Fruit fly (Drosophila melanogaster): ENCODE results near the gene Gga.

Gene Gga

DNA sequence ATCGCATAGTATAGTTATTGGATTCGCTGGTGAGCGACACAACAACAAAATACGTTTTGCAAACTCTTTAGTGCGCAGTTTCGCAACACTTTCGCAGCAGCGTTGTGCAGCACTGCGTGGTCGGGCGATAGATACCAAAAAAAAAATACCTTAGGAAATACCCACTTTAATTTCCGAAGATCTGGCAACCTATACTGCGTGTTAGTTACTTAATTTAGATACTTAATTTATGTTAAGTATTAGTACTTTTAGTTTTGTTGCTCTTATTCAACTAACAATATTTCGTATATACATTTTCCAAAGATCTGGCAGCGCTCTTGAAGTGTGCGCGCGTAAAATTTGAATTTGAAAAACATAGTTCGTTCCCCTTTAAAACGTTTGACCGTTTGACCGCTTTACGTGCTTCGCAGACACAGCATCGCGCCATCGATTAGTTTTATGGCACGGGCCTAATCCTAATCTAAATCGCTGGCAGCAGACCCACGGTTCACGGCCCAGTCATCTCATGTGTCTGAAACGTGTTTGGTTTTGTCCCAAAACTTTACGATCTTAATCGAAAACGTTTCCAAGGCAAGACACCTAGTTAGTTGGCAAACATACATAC is 20.8 kb upstream of the Gga start, which contains the start of gene LPCAT:
Gene LPCAT, minus strand, starts transcription at position 70 of the 604 bp plus-strand sequence.
- TF ChIP-seq CG32121 (GFP tag; IDR thresholded peaks at IDR 0.05) (peak; percentile 63), CG34367 (tag; optimal IDR thresholded peaks at IDR 0.05) (no peak), CG10348 (GFP tag; IDR thresholded peaks at IDR 0.05) (0 out of 2 replicates have a peak, but pooled peaks have one; percentile 18), CG8301 (tag; optimal IDR thresholded peaks at IDR 0.05) (peak; percentile 27), rn (GFP tag; IDR thresholded peaks at IDR 0.05) (peak; percentile 56), CG15710 (tag; optimal IDR thresholded peaks at IDR 0.05) (peak; percentile 34), EcR (GFP tag; optimal IDR thresholded peaks at IDR 0.05) (no peak), fd96Ca (GFP tag; IDR thresholded peaks at IDR 0.05) (peak; percentile 77), D1 (tag; optimal IDR thresholded peaks at IDR 0.05) (no peak), CG12605 (GFP tag; IDR thresholded peaks at IDR 0.05) (no peak), Pif1B (GFP tag; optimal IDR thresholded peaks at IDR 0.05) (no peak), CG13204 (GFP tag; optimal IDR thresholded peaks at IDR 0.05) (no peak), Snoo (tag; optimal IDR thresholded peaks at IDR 0.05) (peak; percentile 63), CG8159 (tag; optimal IDR thresholded peaks at IDR 0.05) (peak; percentile 68), CG9948 (tag; optimal IDR thresholded peaks at IDR 0.05) (peak; percentile 43), CG17806 (tag; optimal IDR thresholded peaks at IDR 0.05) (peak; percentile 58), Ets98B (GFP tag; IDR thresholded peaks at IDR 0.05) (peak; percentile 56), Pif1A (GFP tag; optimal IDR thresholded peaks at IDR 0.05) (peak; percentile 43), gl (tag; optimal IDR thresholded peaks at IDR 0.05) (no peak), CG14655 (GFP tag; optimal IDR thresholded peaks at IDR 0.05) (peak; percentile 34), CG4496 (GFP tag; IDR thresholded peaks at IDR 0.05) (peak; percentile 84)

DNA sequence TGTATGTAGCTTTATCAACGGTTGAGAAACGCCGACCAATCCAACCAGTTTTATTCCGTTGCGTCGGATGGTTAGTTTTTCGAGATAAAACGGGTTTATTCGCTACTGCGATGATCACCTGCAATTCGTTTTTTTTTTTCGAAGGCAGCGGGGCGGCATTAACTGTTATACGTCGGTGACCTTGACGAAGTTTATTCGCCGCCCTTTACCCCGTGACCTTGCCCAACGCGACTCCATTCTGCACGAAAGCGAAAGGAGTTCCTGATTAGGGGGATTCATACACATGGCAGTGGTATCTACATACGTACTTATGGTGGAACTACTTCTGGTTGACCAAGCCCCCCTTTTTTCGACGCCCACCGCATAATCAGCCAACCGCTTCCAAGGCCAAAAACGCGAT is 20.3 kb upstream of the Gga start:
- TF ChIP-seq Pif1A (GFP tag; optimal IDR thresholded peaks at IDR 0.05) (no peak), gl (tag; optimal IDR thresholded peaks at IDR 0.05) (no peak), CG34367 (tag; optimal IDR thresholded peaks at IDR 0.05) (no peak), CG8159 (tag; optimal IDR thresholded peaks at IDR 0.05) (no peak), CG9948 (tag; optimal IDR thresholded peaks at IDR 0.05) (no peak), fd96Ca (GFP tag; IDR thresholded peaks at IDR 0.05) (peak; percentile 9; the same call in 1 of the 3 replicates), CG17806 (tag; optimal IDR thresholded peaks at IDR 0.05) (no peak), CG12605 (GFP tag; IDR thresholded peaks at IDR 0.05) (no peak; the same call in 1 of the 2 replicates), EcR (GFP tag; optimal IDR thresholded peaks at IDR 0.05) (peak; percentile 92), Pif1B (GFP tag; optimal IDR thresholded peaks at IDR 0.05) (no peak), Ets98B (GFP tag; IDR thresholded peaks at IDR 0.05) (no peak), CG14655 (GFP tag; optimal IDR thresholded peaks at IDR 0.05) (no peak), CG8301 (tag; optimal IDR thresholded peaks at IDR 0.05) (no peak), D1 (tag; optimal IDR thresholded peaks at IDR 0.05) (no peak), CG32121 (GFP tag; IDR thresholded peaks at IDR 0.05) (no peak), Snoo (tag; optimal IDR thresholded peaks at IDR 0.05) (no peak), CG4496 (GFP tag; IDR thresholded peaks at IDR 0.05) (0 out of 3 replicates have a peak, but pooled peaks have one; percentile 11), CG10348 (GFP tag; IDR thresholded peaks at IDR 0.05) (no peak), CG15710 (tag; optimal IDR thresholded peaks at IDR 0.05) (no peak), CG13204 (GFP tag; optimal IDR thresholded peaks at IDR 0.05) (no peak), rn (GFP tag; IDR thresholded peaks at IDR 0.05) (no peak)

- TF ChIP-seq CG13204 (GFP tag; optimal IDR thresholded peaks at IDR 0.05) (peak; percentile 6), CG4496 (GFP tag; IDR thresholded peaks at IDR 0.05) (0 out of 3 replicates have a peak, but pooled peaks have one; percentile 8), Snoo (tag; optimal IDR thresholded peaks at IDR 0.05) (peak; percentile 6), EcR (GFP tag; optimal IDR thresholded peaks at IDR 0.05) (peak; percentile 79), CG14655 (GFP tag; optimal IDR thresholded peaks at IDR 0.05) (no peak)
Observed at dm6 chrX:9581869-9582268, 19.0 kb upstream of the Gga start.

- TF ChIP-seq EcR (GFP tag; optimal IDR thresholded peaks at IDR 0.05) (no peak), Ets98B (GFP tag; IDR thresholded peaks at IDR 0.05) (peak; percentile 21; the same call in 1 of the 2 replicates), CG13204 (GFP tag; optimal IDR thresholded peaks at IDR 0.05) (no peak), Pif1B (GFP tag; optimal IDR thresholded peaks at IDR 0.05) (peak; percentile 27), CG17806 (tag; optimal IDR thresholded peaks at IDR 0.05) (peak; percentile 63), CG14655 (GFP tag; optimal IDR thresholded peaks at IDR 0.05) (peak; percentile 82), Snoo (tag; optimal IDR thresholded peaks at IDR 0.05) (peak; percentile 53), gl (tag; optimal IDR thresholded peaks at IDR 0.05) (peak; percentile 28), CG12605 (GFP tag; IDR thresholded peaks at IDR 0.05) (no peak), CG8301 (tag; optimal IDR thresholded peaks at IDR 0.05) (peak; percentile 73), CG10348 (GFP tag; IDR thresholded peaks at IDR 0.05) (no peak), CG4496 (GFP tag; IDR thresholded peaks at IDR 0.05) (peak; percentile 49; the same call in 1 of the 3 replicates), CG32121 (GFP tag; IDR thresholded peaks at IDR 0.05) (0 out of 2 replicates have a peak, but pooled peaks have one; percentile 20), D1 (tag; optimal IDR thresholded peaks at IDR 0.05) (no peak), CG8159 (tag; optimal IDR thresholded peaks at IDR 0.05) (peak; percentile 82), CG34367 (tag; optimal IDR thresholded peaks at IDR 0.05) (peak; percentile 68), Pif1A (GFP tag; optimal IDR thresholded peaks at IDR 0.05) (peak; percentile 34), CG9948 (tag; optimal IDR thresholded peaks at IDR 0.05) (peak; percentile 69), CG15710 (tag; optimal IDR thresholded peaks at IDR 0.05) (peak; percentile 69), rn (GFP tag; IDR thresholded peaks at IDR 0.05) (no peak)
Observed at dm6 chrX:9582659-9583317, 18.0 kb upstream of the Gga start.

DNA sequence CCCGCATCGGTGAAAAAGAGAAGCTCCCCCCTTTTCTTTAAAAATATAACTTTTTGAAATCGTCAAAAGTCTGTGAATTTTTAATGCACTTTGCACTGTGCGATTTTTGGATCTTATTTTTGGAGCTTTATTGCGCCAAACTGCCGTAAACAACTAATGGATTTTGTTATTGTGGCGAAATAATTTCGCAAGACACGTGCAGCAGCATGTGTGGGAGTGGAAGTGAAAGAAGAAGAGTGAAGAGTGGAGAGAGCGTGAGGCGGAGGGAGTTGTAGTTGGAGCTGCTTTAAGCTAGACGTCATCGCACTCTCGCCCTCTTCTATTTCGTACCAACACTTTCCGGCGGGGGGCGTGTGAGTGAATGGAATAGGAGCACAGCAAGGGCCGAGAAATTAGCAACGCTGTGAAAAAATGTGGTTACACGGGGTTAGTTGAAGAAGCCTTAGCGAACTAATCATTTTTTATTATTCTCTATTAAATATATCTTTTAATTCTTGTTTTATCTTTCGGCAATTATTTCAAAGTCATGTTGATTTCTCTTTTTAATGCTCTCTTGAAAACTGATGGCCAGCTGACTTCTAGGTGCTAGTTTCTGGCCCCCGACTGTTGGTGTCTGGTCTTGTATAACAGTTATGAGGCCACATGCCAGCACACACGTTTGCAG is 17.3 kb upstream of the Gga start:
- peak; percentile 93 for TF ChIP-seq CG12605 (GFP tag; IDR thresholded peaks at IDR 0.05)
- peak; percentile 90 for TF ChIP-seq Pif1B (GFP tag; optimal IDR thresholded peaks at IDR 0.05)
- peak; percentile 97 for TF ChIP-seq CG4496 (GFP tag; IDR thresholded peaks at IDR 0.05)
- peak; percentile 95 for TF ChIP-seq CG34367 (tag; optimal IDR thresholded peaks at IDR 0.05)
- peak; percentile 98 for TF ChIP-seq CG14655 (GFP tag; optimal IDR thresholded peaks at IDR 0.05)
- TF ChIP-seq gl (tag; optimal IDR thresholded peaks at IDR 0.05): peak; percentile 86
- TF ChIP-seq CG17806 (tag; optimal IDR thresholded peaks at IDR 0.05): peak; percentile 93
- TF ChIP-seq CG15710 (tag; optimal IDR thresholded peaks at IDR 0.05): peak; percentile 95
- peak; percentile 62 for TF ChIP-seq EcR (GFP tag; optimal IDR thresholded peaks at IDR 0.05)
- TF ChIP-seq fd96Ca (GFP tag; IDR thresholded peaks at IDR 0.05): peak; percentile 95
- peak; percentile 78 for TF ChIP-seq CG13204 (GFP tag; optimal IDR thresholded peaks at IDR 0.05)
- TF ChIP-seq rn (GFP tag; IDR thresholded peaks at IDR 0.05): peak; percentile 89
- peak; percentile 55 for TF ChIP-seq D1 (tag; optimal IDR thresholded peaks at IDR 0.05)
- peak; percentile 57; the same call in 1 of the 2 replicates for TF ChIP-seq CG10348 (GFP tag; IDR thresholded peaks at IDR 0.05)
- peak; percentile 96 for TF ChIP-seq CG9948 (tag; optimal IDR thresholded peaks at IDR 0.05)
- TF ChIP-seq Snoo (tag; optimal IDR thresholded peaks at IDR 0.05): peak; percentile 80
- peak; percentile 93 for TF ChIP-seq Ets98B (GFP tag; IDR thresholded peaks at IDR 0.05)
- TF ChIP-seq CG8159 (tag; optimal IDR thresholded peaks at IDR 0.05): peak; percentile 95
- peak; percentile 96 for TF ChIP-seq CG8301 (tag; optimal IDR thresholded peaks at IDR 0.05)
- peak; percentile 94 for TF ChIP-seq CG32121 (GFP tag; IDR thresholded peaks at IDR 0.05)
- TF ChIP-seq Pif1A (GFP tag; optimal IDR thresholded peaks at IDR 0.05): peak; percentile 88
